Fruit fly (Drosophila melanogaster) whole organism, adult: Measurements from ENCODE around the gene sNPF.

Experiments used
- CG11617 ChIP-seq: fragments of 200-800 bp; sonication (Bioruptor generic); optimal IDR thresholded peaks from 2 replicates; lab custom pipeline; 2017; ENCODE audit warnings: mild to moderate bottlenecking, missing biosample characterization, missing genetic modification reagents, missing genetic modification characterization
- CG12768 ChIP-seq: fragments of 200-800 bp; sonication (Bioruptor generic); optimal IDR thresholded peaks from 2 replicates; lab custom pipeline; 2017; ENCODE audit warnings: missing biosample characterization, missing genetic modification characterization, mild to moderate bottlenecking, moderate library complexity, missing genetic modification reagents
- CG14711 ChIP-seq: fragments of 200-800 bp; sonication (Bioruptor generic); optimal IDR thresholded peaks from 2 replicates; lab custom pipeline; 2018; ENCODE audit warnings: missing biosample characterization, mild to moderate bottlenecking, missing genetic modification characterization, moderate library complexity
- CG1620 ChIP-seq: fragments of 200-800 bp; sonication (Bioruptor generic); optimal IDR thresholded peaks from 2 replicates; lab custom pipeline; 2016; ENCODE audit warnings: missing biosample characterization, missing genetic modification characterization
- CG33017 ChIP-seq: fragments of 200-800 bp; sonication (Bioruptor generic); optimal IDR thresholded peaks from 2 replicates; lab custom pipeline; 2018; ENCODE audit warnings: missing biosample characterization, mild to moderate bottlenecking, missing genetic modification characterization, moderate library complexity
- CG5204 ChIP-seq: fragments of 200-800 bp; sonication (Bioruptor generic); optimal IDR thresholded peaks from 2 replicates; lab custom pipeline; 2016; ENCODE audit warnings: missing biosample characterization, missing genetic modification characterization
- CG7045 ChIP-seq: fragments of 200-800 bp; sonication (Bioruptor generic); optimal IDR thresholded peaks from 2 replicates; lab custom pipeline; 2017; ENCODE audit warnings: missing biosample characterization, mild to moderate bottlenecking, missing genetic modification characterization
- CG7101 ChIP-seq: fragments of 200-800 bp; sonication (Bioruptor generic); optimal IDR thresholded peaks from 2 replicates; lab custom pipeline; 2018; ENCODE audit warnings: missing biosample characterization, mild to moderate bottlenecking, missing genetic modification characterization, moderate library complexity
- Clk ChIP-seq: fragments of 200-800 bp; sonication (Bioruptor generic); optimal IDR thresholded peaks from 2 replicates; lab custom pipeline; 2017; ENCODE audit warnings: missing biosample characterization, missing genetic modification characterization
- Crg-1 ChIP-seq: fragments of 200-800 bp; sonication (Bioruptor generic); optimal IDR thresholded peaks from 2 replicates; lab custom pipeline; 2016; ENCODE audit warnings: missing biosample characterization, missing genetic modification characterization
- Hr96 ChIP-seq: fragments of 200-800 bp; sonication (Bioruptor generic); optimal IDR thresholded peaks from 2 replicates; lab custom pipeline; 2016; ENCODE audit warnings: missing biosample characterization, missing genetic modification characterization
- Mnt ChIP-seq: fragments of 200-800 bp; sonication (Bioruptor generic); optimal IDR thresholded peaks from 2 replicates; lab custom pipeline; 2016; ENCODE audit warnings: missing biosample characterization, mild to moderate bottlenecking, missing genetic modification characterization
- bab1 ChIP-seq: fragments of 200-800 bp; sonication (Bioruptor generic); optimal IDR thresholded peaks from 3 replicates; lab custom pipeline; 2019; ENCODE audit warnings: missing biosample characterization, mild to moderate bottlenecking, missing genetic modification characterization, moderate library complexity
- cic ChIP-seq: fragments of 200-800 bp; sonication (Bioruptor generic); optimal IDR thresholded peaks from 2 replicates; lab custom pipeline; 2017; ENCODE audit warnings: missing biosample characterization, mild to moderate bottlenecking, missing genetic modification characterization, moderate library complexity
- cnc ChIP-seq, 2 experiments: fragments of >200 bp; optimal IDR thresholded peaks; 2 replicates each; lab custom pipeline; 2017
- kay ChIP-seq: fragments of 200-800 bp; sonication (Bioruptor generic); peaks from one replicate; lab custom pipeline; 2016; ENCODE audit warnings: missing biosample characterization, missing genetic modification characterization, borderline replicate concordance
- ovo ChIP-seq: fragments of 200-800 bp; sonication (Bioruptor generic); optimal IDR thresholded peaks from 2 replicates; lab custom pipeline; 2016; ENCODE audit warnings: missing biosample characterization, missing genetic modification characterization
- pad ChIP-seq: fragments of 200-800 bp; sonication (Bioruptor generic); optimal IDR thresholded peaks from 3 replicates; lab custom pipeline; 2017; ENCODE audit warnings: missing biosample characterization, missing genetic modification characterization, mild to moderate bottlenecking, moderate library complexity, missing genetic modification reagents
- tj ChIP-seq: fragments of 200-800 bp; sonication (Bioruptor generic); optimal IDR thresholded peaks from 3 replicates; lab custom pipeline; 2017; ENCODE audit warnings: missing biosample characterization, mild to moderate bottlenecking, missing genetic modification characterization, moderate library complexity
- toe ChIP-seq: fragments of 200-800 bp; sonication (Bioruptor generic); optimal IDR thresholded peaks from 2 replicates; lab custom pipeline; 2016; ENCODE audit warnings: missing biosample characterization, missing genetic modification characterization

sNPF gene

DNA sequence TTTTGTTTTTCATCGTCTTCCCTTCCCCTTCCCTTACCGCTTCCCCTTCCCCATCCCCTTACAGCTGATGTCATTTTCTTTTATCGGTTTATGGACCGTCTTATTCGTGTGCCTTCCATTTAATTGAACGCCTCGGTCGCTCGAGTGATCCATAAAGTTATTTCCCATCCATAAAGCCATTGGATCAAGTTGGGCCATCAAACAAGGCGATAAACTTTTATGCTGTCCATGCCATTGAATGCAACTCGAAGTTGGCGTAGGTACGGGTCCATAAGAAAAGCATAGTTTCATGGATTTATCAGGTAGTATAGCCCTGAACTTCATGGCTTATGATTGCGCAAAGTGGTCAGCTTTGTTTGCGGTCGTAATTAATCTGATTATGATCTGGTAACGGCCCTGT is 22.7 kb upstream of the sNPF start:
- TF ChIP-seq pad (GFP tag; lab: Kevin White, UChicago): no peak
- TF ChIP-seq CG12768: no peak
- TF ChIP-seq Mnt (GFP tag; lab: Kevin White, UChicago): no peak
- no peak for TF ChIP-seq CG7101
- TF ChIP-seq kay (GFP tag; lab: Kevin White, UChicago): no peak
- TF ChIP-seq CG11617 (GFP tag; lab: Kevin White, UChicago): no peak
- TF ChIP-seq cic: no peak
- TF ChIP-seq CG14711 (tag; lab: Kevin White, UChicago): no peak
- TF ChIP-seq toe (GFP tag; lab: Kevin White, UChicago): no peak
- TF ChIP-seq CG5204 (GFP tag; lab: Kevin White, UChicago): no peak
- no peak for TF ChIP-seq Clk
- no peak for TF ChIP-seq bab1 (GFP tag; lab: Kevin White, UChicago)
- no peak for TF ChIP-seq Crg-1 (GFP tag; lab: Kevin White, UChicago)
- TF ChIP-seq cnc (optimal IDR thresholded peaks at IDR 0.05; lab: Kevin White, UChicago): no peak
- no peak for TF ChIP-seq tj
- no peak for TF ChIP-seq CG7045 (GFP tag; lab: Kevin White, UChicago)
- TF ChIP-seq CG33017 (tag; lab: Kevin White, UChicago): no peak
- no peak for TF ChIP-seq CG1620 (GFP tag; lab: Kevin White, UChicago)
- no peak for TF ChIP-seq Hr96 (GFP tag; lab: Kevin White, UChicago)

DNA sequence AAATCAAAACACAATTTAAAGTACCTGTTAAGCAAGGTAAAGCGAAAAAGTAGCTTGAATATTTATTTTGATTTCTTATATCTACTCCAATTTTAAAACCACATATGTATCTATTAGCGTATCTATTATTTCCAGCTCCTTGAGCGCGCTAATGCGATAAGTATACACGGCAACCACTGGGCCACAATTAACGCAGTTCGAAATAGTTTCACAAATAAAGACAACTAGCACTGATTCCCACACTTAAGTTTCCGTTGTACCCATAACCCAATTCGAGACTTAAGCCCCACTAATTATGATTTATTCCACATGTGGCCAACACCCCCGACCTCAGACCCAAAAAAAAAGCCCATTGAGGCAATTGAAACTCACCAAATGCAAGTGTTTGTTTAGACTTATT is 11.3 kb upstream of the sNPF start:
- no peak for TF ChIP-seq Crg-1 (GFP tag; lab: Kevin White, UChicago)
- no peak for TF ChIP-seq CG7101
- no peak for TF ChIP-seq cnc (optimal IDR thresholded peaks at IDR 0.05; lab: Kevin White, UChicago)
- no peak for TF ChIP-seq CG33017 (tag; lab: Kevin White, UChicago)
- TF ChIP-seq CG1620 (GFP tag; lab: Kevin White, UChicago): no peak
- no peak for TF ChIP-seq toe (GFP tag; lab: Kevin White, UChicago)
- TF ChIP-seq cic: no peak

DNA sequence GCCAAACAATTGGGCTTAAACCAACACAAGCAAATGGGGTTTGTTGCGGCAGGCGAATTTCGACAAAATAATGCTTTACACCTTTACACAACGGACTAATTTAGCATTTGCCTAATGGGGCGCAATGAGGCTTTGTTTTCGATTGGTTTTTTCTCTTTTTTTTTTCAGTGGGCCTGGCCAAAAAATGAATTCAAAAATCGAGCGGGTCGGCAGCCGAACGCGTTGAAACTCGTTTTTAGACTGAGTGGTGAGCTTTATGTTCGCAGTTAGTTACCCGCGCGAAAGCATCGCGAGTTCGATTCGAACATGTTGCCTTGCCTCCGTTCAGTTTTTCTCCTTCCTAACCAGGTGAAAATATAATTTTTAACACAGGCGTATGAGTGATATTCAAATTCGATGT is 10.7 kb upstream of the sNPF start, which contains the start of gene CG43861:
TSS of gene CG43861 (minus strand) at position 228 of the 400 bp plus-strand sequence.
- TF ChIP-seq tj (no peak), Mnt (GFP tag; lab: Kevin White, UChicago) (no peak), CG12768 (no peak), kay (GFP tag; lab: Kevin White, UChicago) (peak; percentile 32)

DNA sequence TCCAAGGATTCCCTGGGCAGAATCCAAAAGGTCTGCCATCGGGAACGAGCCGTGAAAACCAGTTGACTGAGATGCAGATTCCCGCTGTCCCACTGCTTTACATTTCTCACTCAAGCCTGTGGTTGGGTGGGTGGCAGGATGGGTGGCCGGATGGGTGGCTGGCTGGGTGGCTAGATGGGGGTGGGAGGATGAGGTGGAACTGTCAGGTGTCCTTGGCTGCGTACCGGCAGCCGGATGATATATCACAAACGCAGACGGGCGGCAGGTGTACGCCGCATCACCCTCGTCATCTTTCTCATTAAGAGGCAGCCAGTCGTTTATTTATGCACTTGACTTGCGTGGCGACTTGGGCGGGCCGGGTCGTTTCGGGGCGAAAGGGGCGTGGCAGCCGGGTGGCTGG is 7.6 kb upstream of the sNPF start:
- TF ChIP-seq bab1 (GFP tag; lab: Kevin White, UChicago): no peak
- TF ChIP-seq Hr96 (GFP tag; lab: Kevin White, UChicago): no peak
- TF ChIP-seq CG11617 (GFP tag; lab: Kevin White, UChicago): no peak
- TF ChIP-seq CG7101: no peak
- no peak for TF ChIP-seq kay (GFP tag; lab: Kevin White, UChicago)
- TF ChIP-seq toe (GFP tag; lab: Kevin White, UChicago): no peak
- no peak for TF ChIP-seq pad (GFP tag; lab: Kevin White, UChicago)
- TF ChIP-seq CG5204 (GFP tag; lab: Kevin White, UChicago): no peak
- no peak for TF ChIP-seq CG1620 (GFP tag; lab: Kevin White, UChicago)
- TF ChIP-seq tj: no peak
- no peak for TF ChIP-seq Clk
- TF ChIP-seq cic: no peak
- TF ChIP-seq Mnt (GFP tag; lab: Kevin White, UChicago): no peak
- TF ChIP-seq CG7045 (GFP tag; lab: Kevin White, UChicago): no peak
- TF ChIP-seq ovo: no peak
- no peak for TF ChIP-seq CG33017 (tag; lab: Kevin White, UChicago)
- no peak for TF ChIP-seq CG12768

DNA sequence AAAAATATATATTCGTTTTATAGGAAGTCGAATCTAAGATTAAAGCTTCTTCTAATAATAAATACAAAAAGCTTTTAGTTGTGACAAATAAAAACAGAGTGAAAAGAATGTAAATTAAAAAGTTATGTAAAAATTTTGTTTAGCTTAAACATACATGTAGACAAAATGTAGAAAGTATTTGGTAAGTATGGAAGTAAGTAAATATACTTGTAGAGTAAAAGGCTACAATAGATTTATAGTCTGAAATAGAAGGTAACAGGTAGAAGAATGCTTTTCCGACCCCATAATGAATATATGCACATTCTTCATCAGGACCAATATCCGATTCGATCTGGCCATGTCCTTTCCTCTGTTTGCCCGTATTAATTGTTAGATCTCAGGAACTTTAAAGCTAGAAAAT is 3.4 kb upstream of the sNPF start:
- TF ChIP-seq CG11617 (GFP tag; lab: Kevin White, UChicago) (no peak), ovo (no peak), CG1620 (GFP tag; lab: Kevin White, UChicago) (no peak), CG12768 (no peak), tj (no peak), toe (GFP tag; lab: Kevin White, UChicago) (no peak), CG14711 (tag; lab: Kevin White, UChicago) (no peak), bab1 (GFP tag; lab: Kevin White, UChicago) (no peak), Clk (no peak), cnc (optimal IDR thresholded peaks at IDR 0.05; lab: Kevin White, UChicago) (no peak), CG7045 (GFP tag; lab: Kevin White, UChicago) (no peak), kay (GFP tag; lab: Kevin White, UChicago) (no peak), pad (GFP tag; lab: Kevin White, UChicago) (no peak), cic (no peak), Hr96 (GFP tag; lab: Kevin White, UChicago) (no peak), CG7101 (no peak), CG5204 (GFP tag; lab: Kevin White, UChicago) (no peak), CG33017 (tag; lab: Kevin White, UChicago) (no peak)

DNA sequence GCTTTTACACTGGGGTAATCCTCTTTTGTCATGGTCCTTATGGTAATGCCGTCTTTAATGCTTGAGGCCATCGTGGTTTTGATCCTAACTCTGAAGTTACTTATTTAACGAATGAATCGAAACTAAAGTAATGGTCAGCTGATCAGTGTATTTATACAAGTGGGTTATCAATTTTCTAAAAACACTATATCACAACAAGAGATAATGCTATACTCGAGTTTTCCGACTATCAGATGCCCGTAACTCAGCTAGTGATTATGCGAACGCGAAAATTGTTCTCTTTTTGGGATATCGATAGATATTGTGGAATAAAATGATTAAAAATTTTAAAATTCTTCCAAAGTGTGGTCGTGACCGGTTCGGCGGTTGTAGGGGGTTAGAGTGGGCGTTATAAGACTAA is 2.0 kb upstream of the sNPF start, which contains the start of gene AANATL3:
TSS of gene AANATL3 (minus strand) at position 101 of the 400 bp plus-strand sequence.
- TF ChIP-seq bab1 (GFP tag; lab: Kevin White, UChicago): no peak
- TF ChIP-seq CG12768: no peak
- TF ChIP-seq Mnt (GFP tag; lab: Kevin White, UChicago): no peak
- no peak for TF ChIP-seq Clk
- TF ChIP-seq cnc (optimal IDR thresholded peaks at IDR 0.05; lab: Kevin White, UChicago): no peak
- no peak for TF ChIP-seq kay (GFP tag; lab: Kevin White, UChicago)
- TF ChIP-seq Crg-1 (GFP tag; lab: Kevin White, UChicago): no peak
- no peak for TF ChIP-seq ovo
